Fruit fly (Drosophila melanogaster): ENCODE measurements around the gene twy.
A peak's percentile ranks its signal among the peaks of the same experiment; 100 is the strongest.

The twy gene

DNA sequence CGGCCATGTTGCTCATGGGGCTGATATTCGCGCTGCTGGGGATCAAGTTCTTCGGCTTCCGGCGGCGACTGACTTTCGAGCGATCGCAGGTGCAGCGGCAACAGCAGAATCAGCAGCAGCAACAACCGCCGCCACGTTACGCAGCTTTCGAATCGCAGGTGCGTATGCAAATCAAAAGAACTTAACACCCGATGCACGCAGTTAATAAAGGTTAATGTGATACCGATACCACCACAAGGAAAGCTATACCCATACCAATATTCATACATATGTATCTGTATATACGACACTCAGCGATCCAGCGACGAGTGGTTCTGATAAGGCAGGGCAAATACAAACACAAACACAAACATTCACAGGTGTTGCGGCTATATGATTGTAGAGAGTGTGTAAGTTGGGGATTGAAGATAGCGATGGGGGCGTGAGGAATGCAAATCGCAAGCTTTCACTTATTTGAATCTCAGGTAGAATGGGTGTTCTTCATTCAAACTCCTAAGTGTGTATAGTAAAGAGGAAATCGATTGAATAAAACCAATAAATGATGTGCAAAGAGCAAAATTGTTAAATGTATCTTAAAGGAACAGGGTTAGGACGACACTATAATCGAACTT lies 15.6 kb downstream of the twy start (continued):
- TF ChIP-seq sc (optimal IDR thresholded peaks at IDR 0.05) (no peak), sc (GFP tag; optimal IDR thresholded peaks at IDR 0.05) (no peak), CG6254 (GFP tag; optimal IDR thresholded peaks at IDR 0.05) (no peak), CG43689 (GFP tag; IDR thresholded peaks at IDR 0.05) (no peak), Pdp1 (GFP tag; optimal IDR thresholded peaks at IDR 0.05) (no peak), ind (GFP tag; optimal IDR thresholded peaks at IDR 0.05) (no peak), Max (GFP tag; optimal IDR thresholded peaks at IDR 0.05) (no peak)

DNA sequence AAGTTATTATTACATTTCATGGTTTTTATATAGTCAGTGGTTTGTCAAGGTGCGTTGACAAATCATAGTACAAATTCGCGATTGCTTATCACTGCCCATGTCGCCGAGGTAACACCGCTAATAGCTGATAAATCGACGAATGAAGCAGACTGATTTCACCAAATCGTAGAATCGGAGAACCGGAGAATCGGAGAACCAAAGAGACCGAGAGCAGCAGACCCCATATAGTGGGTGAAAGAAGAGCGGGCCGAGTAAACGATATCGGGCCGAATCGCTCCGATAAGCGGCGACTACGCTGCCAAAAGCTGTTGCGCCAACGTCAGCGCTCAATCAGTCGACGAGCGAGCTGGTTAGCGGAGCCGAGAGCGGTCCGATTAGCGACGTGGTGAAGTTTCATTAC lies 16.4 kb downstream of the twy start, which contains the start of gene CG14131:
TSS of gene CG14131 (plus strand) at position 343 of the 400 bp plus-strand sequence.
- no peak for TF ChIP-seq pb (GFP tag; optimal IDR thresholded peaks at IDR 0.05)
- TF ChIP-seq exex (tag; optimal IDR thresholded peaks at IDR 0.05): peak; percentile 99
- 0 out of 2 replicates have a peak, but pooled peaks have one; percentile 21 for TF ChIP-seq GATAe (GFP tag; conservative IDR thresholded peaks at IDR 0.05)
- peak; percentile 22; the same call in 1 of the 2 replicates for TF ChIP-seq rib (GFP tag; IDR thresholded peaks at IDR 0.05)
- TF ChIP-seq mirr (GFP tag; optimal IDR thresholded peaks at IDR 0.05): peak; percentile 97
- TF ChIP-seq CG34376 (GFP tag; optimal IDR thresholded peaks at IDR 0.05): peak; percentile 78
- peak; percentile 74 for TF ChIP-seq Adf1 (GFP tag; IDR thresholded peaks at IDR 0.05)
- peak; percentile 18; the same call in 1 of the 3 replicates for TF ChIP-seq ci (GFP tag; IDR thresholded peaks at IDR 0.05)
- TF ChIP-seq CG15011 (GFP tag; optimal IDR thresholded peaks at IDR 0.05): no peak
- peak; percentile 65 for TF ChIP-seq Med (GFP tag)
- peak; percentile 26 for TF ChIP-seq lab (GFP tag; optimal IDR thresholded peaks at IDR 0.05)
- no peak for TF ChIP-seq dan (GFP tag; IDR thresholded peaks at IDR 0.05)
- peak; percentile 38; the same call in 1 of the 2 replicates for TF ChIP-seq CG32532 (GFP tag; IDR thresholded peaks at IDR 0.05)
- no peak for TF ChIP-seq zfh1 (GFP tag; IDR thresholded peaks at IDR 0.05)
- TF ChIP-seq CG8944 (GFP tag; optimal IDR thresholded peaks at IDR 0.05): no peak
- peak; percentile 39 to 70 for TF ChIP-seq Trl (optimal IDR thresholded peaks at IDR 0.05)
- TF ChIP-seq Trl (GFP tag; optimal IDR thresholded peaks at IDR 0.05): no peak
- peak; percentile 62; the same call in 3 of the 4 replicates for TF ChIP-seq chinmo (GFP tag; IDR thresholded peaks at IDR 0.05; ENCODE audit: partially characterized antibody)
- TF ChIP-seq Rx (GFP tag; IDR thresholded peaks at IDR 0.05): no peak
- TF ChIP-seq Pdp1 (GFP tag; optimal IDR thresholded peaks at IDR 0.05): peak in 1 of 2 experiments; percentile 30
- TF ChIP-seq CG6689 (GFP tag; IDR thresholded peaks at IDR 0.05): no peak
- no peak for TF ChIP-seq Mad (GFP tag; optimal IDR thresholded peaks at IDR 0.05)
- TF ChIP-seq CG17385 (GFP tag; optimal IDR thresholded peaks at IDR 0.05): no peak
- no peak for TF ChIP-seq nerfin-2 (GFP tag; IDR thresholded peaks at IDR 0.05; ENCODE audit: partially characterized antibody)
- no peak for TF ChIP-seq peb (GFP tag; IDR thresholded peaks at IDR 0.05)
- no peak for TF ChIP-seq dmrt11E (tag; optimal IDR thresholded peaks at IDR 0.05)
- no peak for TF ChIP-seq pho (GFP tag; optimal IDR thresholded peaks at IDR 0.05)
- TF ChIP-seq Drgx (GFP tag; IDR thresholded peaks at IDR 0.05): no peak
- TF ChIP-seq grn (GFP tag; optimal IDR thresholded peaks at IDR 0.05): peak; percentile 93
- peak; percentile 83 for TF ChIP-seq Deaf1 (tag; optimal IDR thresholded peaks at IDR 0.05)
- TF ChIP-seq CG13287 (GFP tag; IDR thresholded peaks at IDR 0.05; ENCODE audit: partially characterized antibody): peak; percentile 41
- TF ChIP-seq sug (tag; optimal IDR thresholded peaks at IDR 0.05): peak; percentile 48
- TF ChIP-seq CG30020 (tag; optimal IDR thresholded peaks at IDR 0.05): no peak
- no peak for TF ChIP-seq CG32767 (GFP tag; IDR thresholded peaks at IDR 0.05)
